Worm (Caenorhabditis elegans) whole organism, young adult: ENCODE data around the gene C05D11.13.

ENCODE experiments used
- B0035.1 ChIP-seq: sonication (generic microtip); optimal IDR thresholded peaks from 2 replicates; lab custom pipeline; 2016; ENCODE audit warnings: missing genetic modification characterization, mild to moderate bottlenecking, missing compliant biosample characterization, missing genotype, missing genetic modification reagents
- B0336.3 ChIP-seq: fragments of 200-800 bp; sonication (Bioruptor generic); IDR thresholded peaks from 2 replicates; pipeline ENCODE4 v1.3.6; 2022; ENCODE audit warnings: missing genetic modification characterization, missing compliant biosample characterization
- C06A6.2 ChIP-seq: fragments of 200-800 bp; sonication (Bioruptor generic); conservative IDR thresholded peaks from 2 replicates; pipeline ENCODE4 v1.3.6; 2022; ENCODE audit warnings: missing genetic modification characterization, missing compliant biosample characterization
- C17E4.6 ChIP-seq: fragments of 200-800 bp; sonication (Bioruptor generic); IDR thresholded peaks from 2 replicates; pipeline ENCODE4 v1.3.6; 2022; ENCODE audit warnings: missing genetic modification reagents, missing genetic modification characterization, missing compliant biosample characterization
- F37B4.10 ChIP-seq: fragments of 200-800 bp; sonication (Bioruptor generic); IDR thresholded peaks from 2 replicates; pipeline ENCODE4 v1.3.6; 2022; ENCODE audit warnings: missing genetic modification characterization, missing compliant biosample characterization
- F39B2.1 ChIP-seq: fragments of 200-800 bp; sonication (Bioruptor generic); IDR thresholded peaks from 2 replicates; pipeline ENCODE4 v1.3.6; 2022; ENCODE audit warnings: missing genetic modification reagents, missing genetic modification characterization, missing compliant biosample characterization
- F57A8.1 ChIP-seq: fragments of 200-800 bp; sonication (Bioruptor generic); optimal IDR thresholded peaks from 2 replicates; lab custom pipeline; 2018; ENCODE audit warnings: mild to moderate bottlenecking, missing genetic modification characterization, moderate library complexity, missing compliant biosample characterization
- K12H6.12 ChIP-seq: fragments of 200-800 bp; sonication (Bioruptor generic); optimal IDR thresholded peaks from 2 replicates; lab custom pipeline; 2018; ENCODE audit warnings: mild to moderate bottlenecking, missing genetic modification characterization, missing compliant biosample characterization
- T26A5.8 ChIP-seq: sonication (generic microtip); optimal IDR thresholded peaks from 2 replicates; lab custom pipeline; 2016; ENCODE audit warnings: missing genetic modification characterization, missing compliant biosample characterization
- Y56A3A.18 ChIP-seq: fragments of 200-800 bp; sonication (Bioruptor generic); IDR thresholded peaks from 2 replicates; pipeline ENCODE4 v1.3.6; 2022; ENCODE audit warnings: missing genetic modification reagents, missing genetic modification characterization, missing compliant biosample characterization
- Y79H2A.3 ChIP-seq: fragments of 200-800 bp; sonication (Bioruptor generic); conservative IDR thresholded peaks from 2 replicates; pipeline ENCODE4 v1.3.6; 2022; ENCODE audit warnings: missing genetic modification reagents, missing genetic modification characterization, missing compliant biosample characterization
- Y95B8A.8 ChIP-seq: fragments of 200-800 bp; sonication (Bioruptor generic); IDR thresholded peaks from 2 replicates; pipeline ENCODE4 v1.3.6; 2022; ENCODE audit warnings: missing genetic modification reagents, missing genetic modification characterization, missing compliant biosample characterization
- ZK185.1 ChIP-seq: sonication (generic microtip); optimal IDR thresholded peaks from 2 replicates; lab custom pipeline; 2016; ENCODE audit warnings: mild to moderate bottlenecking, missing genetic modification characterization, missing compliant biosample characterization; ENCODE audit not compliant: poor library complexity, severe bottlenecking
- athp-1 ChIP-seq: sonication (generic microtip); optimal IDR thresholded peaks from 2 replicates; lab custom pipeline; 2017; ENCODE audit warnings: mild to moderate bottlenecking, missing genetic modification characterization, missing compliant biosample characterization
- attf-3 ChIP-seq: fragments of 200-800 bp; sonication (Bioruptor generic); conservative IDR thresholded peaks from 2 replicates; pipeline ENCODE4 v1.3.6; 2022; ENCODE audit warnings: missing genetic modification reagents, missing genetic modification characterization, missing compliant biosample characterization
- attf-6 ChIP-seq: fragments of 200-800 bp; sonication (Bioruptor generic); IDR thresholded peaks from 2 replicates; pipeline ENCODE4 v1.3.6; 2022; ENCODE audit warnings: missing genetic modification reagents, missing genetic modification characterization, missing compliant biosample characterization
- bed-2 ChIP-seq: fragments of 200-800 bp; sonication (Bioruptor generic); IDR thresholded peaks from 2 replicates; pipeline ENCODE4 v1.3.6; 2022; ENCODE audit warnings: missing genetic modification reagents, missing genetic modification characterization, missing compliant biosample characterization
- ccch-3 ChIP-seq: fragments of 200-800 bp; sonication (Bioruptor generic); optimal IDR thresholded peaks from 2 replicates; lab custom pipeline; 2018; ENCODE audit warnings: mild to moderate bottlenecking, missing genetic modification characterization, missing compliant biosample characterization
- ceh-100 ChIP-seq: fragments of 200-800 bp; sonication (Bioruptor generic); IDR thresholded peaks from 2 replicates; pipeline ENCODE4 v1.3.6; 2022; ENCODE audit warnings: missing genetic modification reagents, missing genetic modification characterization, missing compliant biosample characterization
- ceh-27 ChIP-seq: fragments of 200-800 bp; sonication (Bioruptor generic); optimal IDR thresholded peaks from 2 replicates; lab custom pipeline; 2018; ENCODE audit warnings: mild to moderate bottlenecking, missing genetic modification characterization, moderate library complexity, missing compliant biosample characterization
- ceh-40 ChIP-seq: fragments of 200-800 bp; sonication (Bioruptor generic); IDR thresholded peaks from 2 replicates; pipeline ENCODE4 v1.3.6; 2022; ENCODE audit warnings: missing genetic modification characterization, missing compliant biosample characterization
- dox-1 ChIP-seq: fragments of 200-800 bp; sonication (Bioruptor generic); IDR thresholded peaks from 2 replicates; pipeline ENCODE4 v1.3.6; 2022; ENCODE audit warnings: missing genetic modification reagents, missing genetic modification characterization, missing compliant biosample characterization
- dpff-1 ChIP-seq: sonication (generic microtip); optimal IDR thresholded peaks from 2 replicates; lab custom pipeline; 2017; ENCODE audit warnings: mild to moderate bottlenecking, missing genetic modification characterization, missing compliant biosample characterization
- efl-1 ChIP-seq: fragments of 150-350 bp; optimal IDR thresholded peaks from 2 replicates; lab custom pipeline; 2014; ENCODE audit warnings: missing biosample characterization, missing genetic modification reagents, missing genetic modification characterization
- fkh-3 ChIP-seq: sonication (generic microtip); optimal IDR thresholded peaks from 2 replicates; lab custom pipeline; 2016; ENCODE audit warnings: mild to moderate bottlenecking, missing genetic modification characterization, missing compliant biosample characterization
- him-1 ChIP-seq: sonication (generic microtip); optimal IDR thresholded peaks from 2 replicates; lab custom pipeline; 2016; ENCODE audit warnings: missing genotype, missing genetic modification reagents, missing genetic modification characterization, missing compliant biosample characterization
- hmg-20 ChIP-seq: fragments of 200-800 bp; sonication (Bioruptor generic); IDR thresholded peaks from 2 replicates; pipeline ENCODE4 v1.3.6; 2022; ENCODE audit warnings: missing genetic modification reagents, missing genetic modification characterization, missing compliant biosample characterization
- hsf-1 ChIP-seq: fragments of 200-800 bp; sonication (Bioruptor generic); IDR thresholded peaks from 2 replicates; pipeline ENCODE4 v1.3.6; 2022; ENCODE audit warnings: missing genetic modification reagents, missing genetic modification characterization, missing compliant biosample characterization
- lag-1 ChIP-seq: fragments of 200-800 bp; sonication (Bioruptor generic); IDR thresholded peaks from 2 replicates; pipeline ENCODE4 v1.3.6; 2022; ENCODE audit warnings: missing genetic modification reagents, missing genetic modification characterization, missing compliant biosample characterization
- let-526 ChIP-seq: fragments of 200-800 bp; sonication (Bioruptor generic); IDR thresholded peaks from 2 replicates; pipeline ENCODE4 v1.3.6; 2022; ENCODE audit warnings: missing genetic modification reagents, missing genetic modification characterization, missing compliant biosample characterization
- lin-54 ChIP-seq: fragments of 200-800 bp; sonication (Bioruptor generic); optimal IDR thresholded peaks from 2 replicates; lab custom pipeline; 2018; ENCODE audit warnings: mild to moderate bottlenecking, missing genetic modification characterization, missing compliant biosample characterization
- lsl-1 ChIP-seq: fragments of 200-800 bp; sonication (Bioruptor generic); optimal IDR thresholded peaks from 2 replicates; lab custom pipeline; 2018; ENCODE audit warnings: mild to moderate bottlenecking, missing genetic modification characterization, moderate library complexity, missing compliant biosample characterization
- madf-3 ChIP-seq: fragments of 200-800 bp; sonication (Bioruptor generic); IDR thresholded peaks from 2 replicates; pipeline ENCODE4 v1.3.6; 2022; ENCODE audit warnings: missing genetic modification reagents, missing genetic modification characterization, missing compliant biosample characterization
- madf-6 ChIP-seq: fragments of 200-800 bp; sonication (Bioruptor generic); IDR thresholded peaks from 2 replicates; pipeline ENCODE4 v1.3.6; 2022; ENCODE audit warnings: missing genetic modification reagents, missing genetic modification characterization, missing compliant biosample characterization
- madf-8 ChIP-seq: fragments of 200-800 bp; sonication (Bioruptor generic); conservative IDR thresholded peaks from 2 replicates; pipeline ENCODE4 v1.3.6; 2022; ENCODE audit warnings: missing genetic modification reagents, missing genetic modification characterization, missing compliant biosample characterization
- mxl-1 ChIP-seq: sonication (generic microtip); optimal IDR thresholded peaks from 2 replicates; lab custom pipeline; 2016; ENCODE audit warnings: missing genetic modification characterization, missing compliant biosample characterization
- nfya-2 ChIP-seq: fragments of 200-800 bp; sonication (Bioruptor generic); IDR thresholded peaks from 2 replicates; pipeline ENCODE4 v1.3.6; 2022; ENCODE audit warnings: missing genetic modification reagents, missing genetic modification characterization, missing compliant biosample characterization
- nhr-179 ChIP-seq: sonication (generic microtip); optimal IDR thresholded peaks from 2 replicates; lab custom pipeline; 2016; ENCODE audit warnings: mild to moderate bottlenecking, missing genetic modification characterization, missing compliant biosample characterization
- nhr-90 ChIP-seq: sonication (generic microtip); optimal IDR thresholded peaks from 2 replicates; lab custom pipeline; 2016; ENCODE audit warnings: missing genotype, mild to moderate bottlenecking, missing genetic modification characterization, missing compliant biosample characterization
- pha-4 ChIP-seq: fragments of 150-350 bp; sonication (generic microtip); optimal IDR thresholded peaks from 2 replicates; lab custom pipeline; 2014; ENCODE audit warnings: missing biosample characterization, missing genetic modification reagents, missing genetic modification characterization
- rcor-1 ChIP-seq: fragments of 200-800 bp; sonication (Bioruptor generic); IDR thresholded peaks from 2 replicates; pipeline ENCODE4 v1.3.6; 2022; ENCODE audit warnings: missing genetic modification reagents, missing genetic modification characterization, missing compliant biosample characterization
- snpc-1.3 ChIP-seq: sonication (generic microtip); optimal IDR thresholded peaks from 2 replicates; lab custom pipeline; 2017; ENCODE audit warnings: missing genetic modification characterization, mild to moderate bottlenecking, missing compliant biosample characterization, antibody characterized with exemption, moderate library complexity, missing genotype, missing genetic modification reagents; ENCODE audit not compliant: insufficient read depth
- snpc-3.4 ChIP-seq: sonication (generic microtip); optimal IDR thresholded peaks from 2 replicates; lab custom pipeline; 2017; ENCODE audit warnings: missing genetic modification characterization, mild to moderate bottlenecking, missing compliant biosample characterization, antibody characterized with exemption, moderate library complexity, missing genotype, missing genetic modification reagents
- xnd-1 ChIP-seq: sonication (generic microtip); optimal IDR thresholded peaks from 2 replicates; lab custom pipeline; 2016; ENCODE audit warnings: missing genotype, missing genetic modification reagents, missing genetic modification characterization, missing compliant biosample characterization
- zim-3 ChIP-seq: sonication (generic microtip); optimal IDR thresholded peaks from 2 replicates; lab custom pipeline; 2017; ENCODE audit warnings: mild to moderate bottlenecking, missing genetic modification characterization, moderate library complexity, missing compliant biosample characterization
- ztf-18 ChIP-seq: sonication (generic microtip); optimal IDR thresholded peaks from 2 replicates; lab custom pipeline; 2016; ENCODE audit warnings: missing genotype, mild to moderate bottlenecking, missing genetic modification characterization, missing compliant biosample characterization
- ztf-22 ChIP-seq: fragments of 200-800 bp; sonication (Bioruptor generic); optimal IDR thresholded peaks from 2 replicates; lab custom pipeline; 2018; ENCODE audit warnings: mild to moderate bottlenecking, missing genetic modification characterization, moderate library complexity, missing compliant biosample characterization
- ztf-26 ChIP-seq: sonication (generic microtip); optimal IDR thresholded peaks from 2 replicates; lab custom pipeline; 2017; ENCODE audit warnings: missing genetic modification characterization, missing compliant biosample characterization
- ztf-3 ChIP-seq: fragments of 200-800 bp; sonication (Bioruptor generic); optimal IDR thresholded peaks from 2 replicates; lab custom pipeline; 2018; ENCODE audit warnings: mild to moderate bottlenecking, missing genetic modification characterization, missing compliant biosample characterization

C05D11.13 gene

ce11 chrIII:6415306-6415973 lies 28.9 kb downstream of the C05D11.13 start, which contains the start of gene nas-4 (continued):
- TF ChIP-seq nhr-90 (tag; lab: Kevin White, UChicago) (peak; percentile 35), nfya-2 (GFP tag; lab: Robert Waterston, UW) (no peak), B0336.3 (0 out of 2 replicates have a peak, but pooled peaks have one; percentile 55), attf-6 (GFP tag; lab: Robert Waterston, UW) (no peak), madf-3 (GFP tag; lab: Robert Waterston, UW) (0 out of 2 replicates have a peak, but pooled peaks have one; percentile 70), ZK185.1 (tag; lab: Kevin White, UChicago) (no peak), C17E4.6 (GFP tag; lab: Robert Waterston, UW) (no peak), lin-54 (GFP tag; lab: Kevin White, UChicago) (no peak), dpff-1 (no peak), T26A5.8 (tag; lab: Kevin White, UChicago) (no peak), Y56A3A.18 (GFP tag; lab: Robert Waterston, UW) (peak; percentile 20; the same call in 1 of the 2 replicates), ztf-22 (GFP tag; lab: Kevin White, UChicago) (no peak), snpc-1.3 (tag; lab: Kevin White, UChicago) (no peak), ceh-27 (GFP tag; lab: Kevin White, UChicago) (peak; percentile 35), xnd-1 (tag; lab: Kevin White, UChicago) (no peak), K12H6.12 (tag; lab: Kevin White, UChicago) (no peak), mxl-1 (no peak), B0035.1 (peak; percentile 75), ztf-26 (tag; lab: Kevin White, UChicago) (no peak), efl-1 (GFP tag; lab: Kevin White, UChicago) (no peak), ceh-40 (GFP tag; lab: Robert Waterston, UW) (no peak), ztf-18 (tag; lab: Kevin White, UChicago) (no peak), F57A8.1 (GFP tag; lab: Kevin White, UChicago) (no peak), lag-1 (GFP tag; lab: Robert Waterston, UW) (no peak), attf-3 (no peak), nhr-179 (tag; lab: Kevin White, UChicago) (peak; percentile 14), ceh-100 (no peak), lsl-1 (GFP tag; lab: Kevin White, UChicago) (no peak), Y79H2A.3 (no peak), Y95B8A.8 (GFP tag; lab: Robert Waterston, UW) (no peak), fkh-3 (tag; lab: Kevin White, UChicago) (peak; percentile 22), pha-4 (no peak), ztf-3 (GFP tag; lab: Kevin White, UChicago) (no peak), ccch-3 (GFP tag; lab: Kevin White, UChicago) (no peak), madf-6 (no peak; the same call in 1 of the 2 replicates), him-1 (tag; lab: Kevin White, UChicago) (peak; percentile 55), F37B4.10 (no peak), rcor-1 (GFP tag; lab: Robert Waterston, UW) (no peak), madf-8 (GFP tag; lab: Robert Waterston, UW) (no peak), F39B2.1 (GFP tag; lab: Robert Waterston, UW) (no peak), athp-1 (peak; percentile 64), zim-3 (tag; lab: Kevin White, UChicago) (no peak), C06A6.2 (GFP tag; lab: Robert Waterston, UW) (no peak; the same call in 1 of the 2 replicates), bed-2 (GFP tag; lab: Robert Waterston, UW) (no peak), dox-1 (GFP tag; lab: Robert Waterston, UW) (no peak), hmg-20 (GFP tag; lab: Robert Waterston, UW) (no peak), let-526 (GFP tag; lab: Robert Waterston, UW) (no peak), snpc-3.4 (tag; lab: Kevin White, UChicago) (no peak), hsf-1 (no peak)
